Worm (Caenorhabditis elegans): ENCODE results near the gene nlp-36.

- no peak for TF ChIP-seq mdl-1 (tag; optimal IDR thresholded peaks at IDR 0.05)
- no peak for TF ChIP-seq egl-27 (tag; optimal IDR thresholded peaks at IDR 0.05)
- no peak for TF ChIP-seq zag-1 (tag; optimal IDR thresholded peaks at IDR 0.05)
- no peak for TF ChIP-seq ceh-82 (tag; optimal IDR thresholded peaks at IDR 0.05)
- TF ChIP-seq lin-13 (GFP tag; optimal IDR thresholded peaks at IDR 0.05): no peak
- no peak for TF ChIP-seq nhr-11 (tag; optimal IDR thresholded peaks at IDR 0.05)
- no peak for TF ChIP-seq elt-1 (tag; optimal IDR thresholded peaks at IDR 0.05)
- TF ChIP-seq mbf-1 (tag; optimal IDR thresholded peaks at IDR 0.05): no peak
- TF ChIP-seq lin-11 (tag; optimal IDR thresholded peaks at IDR 0.05): no peak
- no peak for TF ChIP-seq mab-5 (tag; optimal IDR thresholded peaks at IDR 0.05)
- TF ChIP-seq ztf-1 (GFP tag; conservative IDR thresholded peaks at IDR 0.05): no peak
- TF ChIP-seq elt-3 (tag; optimal IDR thresholded peaks at IDR 0.05): no peak
Observed at ce11 chrIII:9482423-9482993, 6.0 kb upstream of the nlp-36 start.
